Fruit fly (Drosophila melanogaster): ENCODE measurements around the gene CG17260.

dm6 chr2L:3006925-3007426, 30.1 kb upstream of the CG17260 start:
- TF ChIP-seq psq (optimal IDR thresholded peaks at IDR 0.05) (no peak), CG8478 (optimal IDR thresholded peaks at IDR 0.05) (no peak), usp (GFP tag; optimal IDR thresholded peaks at IDR 0.05) (no peak), EcR (GFP tag; optimal IDR thresholded peaks at IDR 0.05) (no peak)
